Fruit fly (Drosophila melanogaster) whole organism, prepupa: Measurements from ENCODE around the gene Non3.
A peak's percentile ranks its signal among the peaks of the same experiment; 100 is the strongest.

Source experiments
- Blimp-1 ChIP-seq: fragments of 200-800 bp; sonication (Bioruptor generic); optimal IDR thresholded peaks from 3 replicates; lab custom pipeline; 2017; ENCODE audit warnings: missing biosample characterization, missing genetic modification characterization, mild to moderate bottlenecking, moderate library complexity, missing genetic modification reagents
- CG10631 ChIP-seq: fragments of 200-800 bp; sonication (Bioruptor generic); optimal IDR thresholded peaks from 2 replicates; lab custom pipeline; 2016; ENCODE audit warnings: missing biosample characterization, missing genetic modification characterization
- CG11762 ChIP-seq: fragments of 200-800 bp; sonication (Bioruptor generic); optimal IDR thresholded peaks from 3 replicates; lab custom pipeline; 2016; ENCODE audit warnings: missing biosample characterization, missing genetic modification characterization; ENCODE audit not compliant: insufficient read depth
- CG11902 ChIP-seq: fragments of 200-800 bp; sonication (Bioruptor generic); optimal IDR thresholded peaks from 3 replicates; lab custom pipeline; 2016; ENCODE audit warnings: missing biosample characterization, missing genetic modification characterization
- CG1621 ChIP-seq: fragments of 200-800 bp; sonication (Bioruptor generic); optimal IDR thresholded peaks from 3 replicates; lab custom pipeline; 2018; ENCODE audit warnings: missing biosample characterization, mild to moderate bottlenecking, missing genetic modification characterization
- CG16779 ChIP-seq: fragments of 200-800 bp; sonication (Bioruptor generic); optimal IDR thresholded peaks from 3 replicates; lab custom pipeline; 2017; ENCODE audit warnings: missing biosample characterization, mild to moderate bottlenecking, missing genetic modification characterization
- CG3032 ChIP-seq: fragments of 200-800 bp; optimal IDR thresholded peaks from 2 replicates; lab custom pipeline; 2019; ENCODE audit warnings: missing biosample characterization, mild to moderate bottlenecking, missing genetic modification characterization, moderate library complexity
- CG31627 ChIP-seq: fragments of 200-800 bp; sonication (Bioruptor generic); optimal IDR thresholded peaks from 3 replicates; lab custom pipeline; 2016; ENCODE audit warnings: missing biosample characterization, missing genetic modification characterization
- CG34406 ChIP-seq: fragments of 200-800 bp; sonication (Bioruptor generic); optimal IDR thresholded peaks from 3 replicates; lab custom pipeline; 2016; ENCODE audit warnings: missing biosample characterization, missing genetic modification characterization
- CG3919 ChIP-seq: fragments of 200-800 bp; sonication (Bioruptor generic); optimal IDR thresholded peaks from 3 replicates; lab custom pipeline; 2016; ENCODE audit warnings: missing biosample characterization, missing genetic modification characterization
- CG6163 ChIP-seq: fragments of 200-800 bp; sonication (Bioruptor generic); IDR thresholded peaks from 3 replicates; pipeline ENCODE4 v1.3.6; 2022; ENCODE audit warnings: missing biosample characterization, missing genetic modification characterization
- CG6276 ChIP-seq: fragments of 200-800 bp; sonication (Bioruptor generic); optimal IDR thresholded peaks from 2 replicates; lab custom pipeline; 2017; ENCODE audit warnings: missing biosample characterization, mild to moderate bottlenecking, missing genetic modification characterization
- CG6792 ChIP-seq: fragments of 200-800 bp; sonication (Bioruptor generic); optimal IDR thresholded peaks from 3 replicates; lab custom pipeline; 2016; ENCODE audit warnings: missing biosample characterization, missing genetic modification characterization
- CG6808 ChIP-seq: fragments of 200-800 bp; sonication (Bioruptor generic); optimal IDR thresholded peaks from 3 replicates; lab custom pipeline; 2017; ENCODE audit warnings: missing biosample characterization, missing genetic modification characterization, mild to moderate bottlenecking, moderate library complexity, missing genetic modification reagents
- CG6854 ChIP-seq: fragments of 200-800 bp; sonication (Bioruptor generic); optimal IDR thresholded peaks from 2 replicates; lab custom pipeline; 2017; ENCODE audit warnings: missing biosample characterization, mild to moderate bottlenecking, missing genetic modification characterization
- CG8119 ChIP-seq: fragments of 200-800 bp; sonication (Bioruptor generic); IDR thresholded peaks from 3 replicates; pipeline ENCODE4 v1.3.6; 2022; ENCODE audit warnings: missing biosample characterization, missing genetic modification characterization
- CG8319 ChIP-seq: fragments of 200-800 bp; sonication (Bioruptor generic); optimal IDR thresholded peaks from 3 replicates; lab custom pipeline; 2016; ENCODE audit warnings: missing biosample characterization, missing genetic modification characterization
- CG8632 ChIP-seq: fragments of 200-800 bp; sonication (Bioruptor generic); optimal IDR thresholded peaks from 3 replicates; lab custom pipeline; 2016; ENCODE audit warnings: missing biosample characterization, missing genetic modification characterization
- CG9139 ChIP-seq: fragments of 200-800 bp; sonication (Bioruptor generic); optimal IDR thresholded peaks from 3 replicates; lab custom pipeline; 2017; ENCODE audit warnings: missing biosample characterization, mild to moderate bottlenecking, missing genetic modification characterization
- Eip75B ChIP-seq: fragments of 200-800 bp; sonication (Bioruptor generic); optimal IDR thresholded peaks from 3 replicates; lab custom pipeline; 2016; ENCODE audit warnings: missing biosample characterization, missing genetic modification characterization
- Eip78C ChIP-seq: fragments of 200-800 bp; sonication (Bioruptor generic); peaks from one replicate; lab custom pipeline; 2016; ENCODE audit warnings: missing biosample characterization, missing genetic modification characterization
- Ets21C ChIP-seq: fragments of 200-800 bp; sonication (Bioruptor generic); optimal IDR thresholded peaks from 3 replicates; lab custom pipeline; 2016; ENCODE audit warnings: missing biosample characterization, missing genetic modification characterization
- Ets96B ChIP-seq: fragments of 200-800 bp; optimal IDR thresholded peaks from 2 replicates; lab custom pipeline; 2019; ENCODE audit warnings: missing biosample characterization, mild to moderate bottlenecking, missing genetic modification characterization, moderate library complexity
- Gug ChIP-seq: fragments of 200-800 bp; sonication (Bioruptor generic); IDR thresholded peaks from 2 replicates; pipeline ENCODE4 v1.3.6; 2022; ENCODE audit warnings: missing biosample characterization, missing genetic modification characterization
- Hr38 ChIP-seq: sonication (Bioruptor generic); optimal IDR thresholded peaks from 2 replicates; lab custom pipeline; 2016; ENCODE audit warnings: missing biosample characterization, missing genetic modification characterization
- Hr4 ChIP-seq: fragments of 200-800 bp; sonication (Bioruptor generic); optimal IDR thresholded peaks from 3 replicates; lab custom pipeline; 2016; ENCODE audit warnings: missing biosample characterization, missing genetic modification characterization
- Met ChIP-seq: fragments of 200-800 bp; sonication (Bioruptor generic); optimal IDR thresholded peaks from 3 replicates; lab custom pipeline; 2016; ENCODE audit warnings: missing biosample characterization, missing genetic modification characterization
- OdsH ChIP-seq: fragments of 200-800 bp; sonication (Bioruptor generic); optimal IDR thresholded peaks from 3 replicates; lab custom pipeline; 2016; ENCODE audit warnings: missing biosample characterization, missing genetic modification characterization
- Sox102F ChIP-seq: fragments of 200-800 bp; sonication (Bioruptor generic); optimal IDR thresholded peaks from 2 replicates; lab custom pipeline; 2016; ENCODE audit warnings: missing biosample characterization, mild to moderate bottlenecking, missing genetic modification characterization
- Sox14 ChIP-seq: fragments of 200-800 bp; sonication (Bioruptor generic); optimal IDR thresholded peaks from 3 replicates; lab custom pipeline; 2016; ENCODE audit warnings: missing biosample characterization, missing genetic modification characterization
- Sox15 ChIP-seq: fragments of 200-800 bp; sonication (Bioruptor generic); optimal IDR thresholded peaks from 3 replicates; lab custom pipeline; 2016; ENCODE audit warnings: missing biosample characterization, missing genetic modification characterization
- achi ChIP-seq: fragments of 200-800 bp; sonication (Bioruptor generic); optimal IDR thresholded peaks from 3 replicates; lab custom pipeline; 2016; ENCODE audit warnings: missing biosample characterization, missing genetic modification characterization
- acj6 ChIP-seq: fragments of 200-800 bp; sonication (Bioruptor generic); optimal IDR thresholded peaks from 3 replicates; lab custom pipeline; 2016; ENCODE audit warnings: missing biosample characterization, missing genetic modification characterization
- cyc ChIP-seq: fragments of 200-800 bp; sonication (Bioruptor generic); optimal IDR thresholded peaks from 3 replicates; lab custom pipeline; 2016; ENCODE audit warnings: missing biosample characterization, missing genetic modification characterization
- dac ChIP-seq: fragments of 200-800 bp; sonication (Bioruptor generic); optimal IDR thresholded peaks from 2 replicates; lab custom pipeline; 2017; ENCODE audit warnings: missing biosample characterization, mild to moderate bottlenecking, missing genetic modification characterization
- dsx ChIP-seq: fragments of 200-800 bp; optimal IDR thresholded peaks from 3 replicates; lab custom pipeline; 2019; ENCODE audit warnings: missing biosample characterization, mild to moderate bottlenecking, missing genetic modification characterization, moderate library complexity; ENCODE audit not compliant: poor library complexity, severe bottlenecking
- eg ChIP-seq: fragments of 200-800 bp; sonication (Bioruptor generic); IDR thresholded peaks from 3 replicates; pipeline ENCODE4 v1.3.6; 2022; ENCODE audit warnings: missing biosample characterization, missing genetic modification characterization
- esn ChIP-seq: fragments of 200-800 bp; sonication (Bioruptor generic); optimal IDR thresholded peaks from 2 replicates; lab custom pipeline; 2016; ENCODE audit warnings: missing biosample characterization, mild to moderate bottlenecking, missing genetic modification characterization, moderate library complexity
- fd59A ChIP-seq: fragments of 200-800 bp; sonication (Bioruptor generic); optimal IDR thresholded peaks from 2 replicates; lab custom pipeline; 2017; ENCODE audit warnings: missing biosample characterization, mild to moderate bottlenecking, missing genetic modification characterization, missing genetic modification reagents
- fd85E ChIP-seq: fragments of 200-800 bp; sonication (Bioruptor generic); optimal IDR thresholded peaks from 3 replicates; lab custom pipeline; 2016; ENCODE audit warnings: missing biosample characterization, missing genetic modification characterization
- fkh ChIP-seq: fragments of 200-800 bp; sonication (Bioruptor generic); optimal IDR thresholded peaks from 3 replicates; lab custom pipeline; 2017; ENCODE audit warnings: missing biosample characterization, mild to moderate bottlenecking, missing genetic modification characterization, moderate library complexity
- lz ChIP-seq: fragments of 200-800 bp; sonication (Bioruptor generic); optimal IDR thresholded peaks from 3 replicates; lab custom pipeline; 2016; ENCODE audit warnings: missing biosample characterization, missing genetic modification characterization
- net ChIP-seq: fragments of 200-800 bp; sonication (Bioruptor generic); optimal IDR thresholded peaks from 3 replicates; lab custom pipeline; 2016; ENCODE audit warnings: missing biosample characterization, missing genetic modification characterization
- pdm3 ChIP-seq: fragments of 200-800 bp; sonication (Bioruptor generic); optimal IDR thresholded peaks from 3 replicates; lab custom pipeline; 2016; ENCODE audit warnings: missing biosample characterization, missing genetic modification characterization
- salr ChIP-seq, 2 experiments: fragments of 200-800 bp; sonication (Bioruptor generic); optimal IDR thresholded peaks; 3 replicates each; lab custom pipeline; 2016 to 2018; ENCODE audit warnings: missing biosample characterization in 2 of 2, missing genetic modification characterization in 2 of 2, mild to moderate bottlenecking in 1 of 2
- ss ChIP-seq, 2 experiments: fragments of 200-800 bp; sonication (Bioruptor generic); optimal IDR thresholded peaks; 2 replicates in 1 of 2; 3 replicates in 1 of 2; lab custom pipeline; 2017 to 2018; ENCODE audit warnings: mild to moderate bottlenecking in 2 of 2, missing biosample characterization in 2 of 2, missing genetic modification characterization in 2 of 2, moderate library complexity in 1 of 2
- svp ChIP-seq: fragments of 200-800 bp; sonication (Bioruptor generic); peaks from one replicate; lab custom pipeline; 2016; ENCODE audit warnings: missing biosample characterization, missing genetic modification characterization
- topi ChIP-seq: fragments of 200-800 bp; sonication (Bioruptor generic); optimal IDR thresholded peaks from 3 replicates; lab custom pipeline; 2016; ENCODE audit warnings: missing biosample characterization, missing genetic modification characterization
- vri ChIP-seq: fragments of 200-800 bp; sonication (Bioruptor generic); optimal IDR thresholded peaks from 3 replicates; lab custom pipeline; 2016; ENCODE audit warnings: missing biosample characterization, mild to moderate bottlenecking, missing genetic modification characterization

The Non3 gene

dm6 chr3R:18223434-18223833, at the start of gene Non3, which contains the start of gene mTerf5:
Gene Non3 (plus strand): TSS chr3R:18223722.
Gene mTerf5 (minus strand): TSS chr3R:18223682.
- TF ChIP-seq CG6163 (GFP tag; lab: Robert Waterston, UW), result no peak
- TF ChIP-seq CG8119, result 0 out of 3 replicates have a peak, but pooled peaks have one; percentile 19
- TF ChIP-seq esn (GFP tag; lab: Kevin White, UChicago), result peak; percentile 65
- TF ChIP-seq CG9139 (GFP tag; lab: Kevin White, UChicago), result no peak
- TF ChIP-seq fd85E (GFP tag; lab: Kevin White, UChicago), result no peak
- peak; percentile 58 for TF ChIP-seq Ets96B (tag; lab: Kevin White, UChicago)
- TF ChIP-seq CG6808, result no peak
- TF ChIP-seq Hr38, result no peak
- TF ChIP-seq OdsH, result peak; percentile 63
- TF ChIP-seq ss (GFP tag; optimal IDR thresholded peaks at IDR 0.05; lab: Kevin White, UChicago), result peak in 1 of 2 experiments; percentile 14
- TF ChIP-seq fd59A (GFP tag; lab: Kevin White, UChicago), result no peak
- TF ChIP-seq CG3919 (GFP tag; lab: Kevin White, UChicago), result peak; percentile 53
- peak; percentile 6 for TF ChIP-seq CG6854 (GFP tag; lab: Kevin White, UChicago)
- peak; percentile 73 for TF ChIP-seq Eip78C (GFP tag; lab: Kevin White, UChicago)
- TF ChIP-seq CG11762 (GFP tag; lab: Kevin White, UChicago), result peak; percentile 46
- peak; percentile 65 for TF ChIP-seq CG10631 (GFP tag; lab: Kevin White, UChicago)
- no peak for TF ChIP-seq salr (GFP tag; optimal IDR thresholded peaks at IDR 0.05; lab: Kevin White, UChicago)
- TF ChIP-seq Blimp-1 (GFP tag; lab: Kevin White, UChicago), result no peak
- TF ChIP-seq Sox15 (GFP tag; lab: Kevin White, UChicago), result peak; percentile 13
- no peak for TF ChIP-seq CG6276 (GFP tag; lab: Kevin White, UChicago)
- TF ChIP-seq CG6792 (GFP tag; lab: Kevin White, UChicago), result peak; percentile 33
- TF ChIP-seq vri (GFP tag; lab: Kevin White, UChicago), result peak; percentile 32
- TF ChIP-seq CG1621 (tag; lab: Kevin White, UChicago), result no peak
- TF ChIP-seq lz (GFP tag; lab: Kevin White, UChicago), result peak; percentile 41
- TF ChIP-seq Gug (GFP tag; lab: Robert Waterston, UW), result no peak
- TF ChIP-seq CG8632 (GFP tag; lab: Kevin White, UChicago), result peak; percentile 65
- TF ChIP-seq Eip75B, result no peak
- peak; percentile 32 for TF ChIP-seq CG8319 (GFP tag; lab: Kevin White, UChicago)
- TF ChIP-seq Met (GFP tag; lab: Kevin White, UChicago), result no peak
- peak; percentile 65 for TF ChIP-seq CG3032 (tag; lab: Kevin White, UChicago)
- TF ChIP-seq dac (GFP tag; lab: Kevin White, UChicago), result no peak
- peak; percentile 73 for TF ChIP-seq svp (GFP tag; lab: Kevin White, UChicago)
- peak; percentile 31 for TF ChIP-seq topi (GFP tag; lab: Kevin White, UChicago)
- no peak for TF ChIP-seq CG16779 (tag; lab: Kevin White, UChicago)
- TF ChIP-seq CG11902, result peak; percentile 15
- no peak for TF ChIP-seq Hr4
- no peak for TF ChIP-seq pdm3
- peak; percentile 2 for TF ChIP-seq Ets21C (GFP tag; lab: Kevin White, UChicago)
- peak; percentile 42 for TF ChIP-seq CG31627 (GFP tag; lab: Kevin White, UChicago)
- peak; percentile 55 for TF ChIP-seq dsx (GFP tag; lab: Kevin White, UChicago)
- peak; percentile 33 for TF ChIP-seq Sox14 (GFP tag; lab: Kevin White, UChicago)
- TF ChIP-seq cyc (GFP tag; lab: Kevin White, UChicago), result peak; percentile 30
- TF ChIP-seq net (GFP tag; lab: Kevin White, UChicago), result peak; percentile 21
- TF ChIP-seq fkh, result peak; percentile 64
- TF ChIP-seq Sox102F (GFP tag; lab: Kevin White, UChicago), result no peak
- TF ChIP-seq acj6 (GFP tag; lab: Kevin White, UChicago), result peak; percentile 44
- no peak for TF ChIP-seq eg (GFP tag; lab: Robert Waterston, UW)
- TF ChIP-seq CG34406 (GFP tag; lab: Kevin White, UChicago), result peak; percentile 68
- TF ChIP-seq achi (GFP tag; lab: Kevin White, UChicago), result peak; percentile 66
